Fruit fly (Drosophila melanogaster): Measurements from ENCODE around the gene CG10405.

CG10405 gene

DNA sequence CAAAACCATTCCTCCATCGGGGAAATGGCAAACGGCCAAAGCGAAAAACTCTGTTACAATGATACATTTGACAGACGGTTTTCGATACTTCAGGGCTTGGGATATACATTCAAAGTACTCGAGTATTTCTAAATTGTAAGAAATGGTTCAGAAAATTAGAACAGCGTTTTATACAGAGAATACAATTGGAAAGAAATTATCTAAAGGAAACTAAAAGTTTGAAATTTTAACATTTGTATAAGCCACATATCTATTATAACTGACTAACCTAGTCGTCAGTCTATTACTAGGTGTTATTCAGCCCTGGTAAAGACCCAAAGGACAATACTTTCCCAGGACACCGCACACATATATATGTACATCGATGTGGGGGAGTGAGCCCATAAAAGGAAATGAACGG lies 22.2 kb downstream of the CG10405 start (continued):
- peak; percentile 75 for TF ChIP-seq CG2678 (tag; optimal IDR thresholded peaks at IDR 0.05)
- TF ChIP-seq CG7357 (GFP tag; IDR thresholded peaks at IDR 0.05), result no peak
- peak; percentile 29 for TF ChIP-seq CG17829 (tag; optimal IDR thresholded peaks at IDR 0.05)
- peak; percentile 43 for TF ChIP-seq Fer3 (tag; optimal IDR thresholded peaks at IDR 0.05)
- no peak for TF ChIP-seq gsb (GFP tag; IDR thresholded peaks at IDR 0.05)
- TF ChIP-seq Tbp (GFP tag; optimal IDR thresholded peaks at IDR 0.05), result no peak
- TF ChIP-seq her (GFP tag; optimal IDR thresholded peaks at IDR 0.05), result no peak
- peak; percentile 44 for TF ChIP-seq PHDP (tag; optimal IDR thresholded peaks at IDR 0.05)
- peak; percentile 24; the same call in 1 of the 3 replicates for TF ChIP-seq CG17361 (GFP tag; IDR thresholded peaks at IDR 0.05)
- TF ChIP-seq Awh (GFP tag; IDR thresholded peaks at IDR 0.05), result no peak
- TF ChIP-seq ATbp (GFP tag; optimal IDR thresholded peaks at IDR 0.05), result peak; percentile 21
- TF ChIP-seq tx (GFP tag; optimal IDR thresholded peaks at IDR 0.05), result no peak
- peak; percentile 3 for TF ChIP-seq lilli (GFP tag; optimal IDR thresholded peaks at IDR 0.05)
- no peak for TF ChIP-seq psq (GFP tag; optimal IDR thresholded peaks at IDR 0.05)
- TF ChIP-seq Fer1 (GFP tag; optimal IDR thresholded peaks at IDR 0.05), result peak; percentile 71
- no peak for TF ChIP-seq slbo (GFP tag; IDR thresholded peaks at IDR 0.05)
- TF ChIP-seq grau (tag; optimal IDR thresholded peaks at IDR 0.05), result peak; percentile 56
- peak; percentile 40 for TF ChIP-seq CG12391 (tag; optimal IDR thresholded peaks at IDR 0.05)
- peak; percentile 10 for TF ChIP-seq zen (tag; optimal IDR thresholded peaks at IDR 0.05)
- TF ChIP-seq D19A (tag; optimal IDR thresholded peaks at IDR 0.05), result peak; percentile 34
- peak; percentile 25 for TF ChIP-seq CG9817 (tag; optimal IDR thresholded peaks at IDR 0.05)
- TF ChIP-seq hkb (optimal IDR thresholded peaks at IDR 0.05), result no peak
- TF ChIP-seq hkb (GFP tag; IDR thresholded peaks at IDR 0.05), result peak; percentile 56
- peak; percentile 8 for TF ChIP-seq CG14710 (tag; optimal IDR thresholded peaks at IDR 0.05)
- peak; percentile 69 for TF ChIP-seq Hmr (GFP tag; optimal IDR thresholded peaks at IDR 0.05)
- TF ChIP-seq al (GFP tag; IDR thresholded peaks at IDR 0.05), result no peak
- TF ChIP-seq Dll (GFP tag; IDR thresholded peaks at IDR 0.05; ENCODE audit: partially characterized antibody), result no peak
- no peak for TF ChIP-seq C15 (GFP tag; IDR thresholded peaks at IDR 0.05)
- TF ChIP-seq CG31441 (GFP tag; IDR thresholded peaks at IDR 0.05), result peak; percentile 35; the same call in 1 of the 2 replicates
- peak; percentile 3 for TF ChIP-seq CG13624 (GFP tag; optimal IDR thresholded peaks at IDR 0.05)
- peak; percentile 61 for TF ChIP-seq CG7556 (GFP tag; optimal IDR thresholded peaks at IDR 0.05)
- TF ChIP-seq Hr51 (GFP tag; optimal IDR thresholded peaks at IDR 0.05), result peak in 1 of 2 experiments; percentile 37
- no peak for TF ChIP-seq schlank (tag; optimal IDR thresholded peaks at IDR 0.05)
- TF ChIP-seq odd (GFP tag; optimal IDR thresholded peaks at IDR 0.05), result peak; percentile 23
- TF ChIP-seq CG18599 (GFP tag; optimal IDR thresholded peaks at IDR 0.05), result peak; percentile 80
- peak; percentile 67 for TF ChIP-seq CG7839 (tag; optimal IDR thresholded peaks at IDR 0.05)
- peak; percentile 35 for TF ChIP-seq B-H2 (GFP tag; optimal IDR thresholded peaks at IDR 0.05)
- no peak for TF ChIP-seq cas (GFP tag; IDR thresholded peaks at IDR 0.05)
- TF ChIP-seq CG4360 (GFP tag; IDR thresholded peaks at IDR 0.05), result no peak
- TF ChIP-seq HmgZ (tag; optimal IDR thresholded peaks at IDR 0.05), result peak; percentile 8
- no peak for TF ChIP-seq HLHmδ (GFP tag; optimal IDR thresholded peaks at IDR 0.05)
- no peak for TF ChIP-seq CG1647 (GFP tag; optimal IDR thresholded peaks at IDR 0.05)
- no peak for TF ChIP-seq CG17802 (tag; optimal IDR thresholded peaks at IDR 0.05)
- TF ChIP-seq CG6683 (GFP tag; optimal IDR thresholded peaks at IDR 0.05), result peak; percentile 1
- peak; percentile 52 for TF ChIP-seq CoRest (tag; optimal IDR thresholded peaks at IDR 0.05)
- no peak for TF ChIP-seq CG3726 (GFP tag; IDR thresholded peaks at IDR 0.05)
- TF ChIP-seq CG15696 (tag; optimal IDR thresholded peaks at IDR 0.05), result peak; percentile 58
- TF ChIP-seq Ets65A (GFP tag), result peak; percentile 85
- TF ChIP-seq CG12155 (GFP tag; optimal IDR thresholded peaks at IDR 0.05), result peak; percentile 7
- no peak for TF ChIP-seq hbn (GFP tag; IDR thresholded peaks at IDR 0.05; ENCODE audit: partially characterized antibody)
- peak; percentile 59 for TF ChIP-seq CG13424 (tag; optimal IDR thresholded peaks at IDR 0.05)
